Fruit fly (Drosophila melanogaster): ENCODE data around the gene CG6592.
A peak's percentile ranks its signal among the peaks of the same experiment; 100 is the strongest.

CG6592 gene

DNA sequence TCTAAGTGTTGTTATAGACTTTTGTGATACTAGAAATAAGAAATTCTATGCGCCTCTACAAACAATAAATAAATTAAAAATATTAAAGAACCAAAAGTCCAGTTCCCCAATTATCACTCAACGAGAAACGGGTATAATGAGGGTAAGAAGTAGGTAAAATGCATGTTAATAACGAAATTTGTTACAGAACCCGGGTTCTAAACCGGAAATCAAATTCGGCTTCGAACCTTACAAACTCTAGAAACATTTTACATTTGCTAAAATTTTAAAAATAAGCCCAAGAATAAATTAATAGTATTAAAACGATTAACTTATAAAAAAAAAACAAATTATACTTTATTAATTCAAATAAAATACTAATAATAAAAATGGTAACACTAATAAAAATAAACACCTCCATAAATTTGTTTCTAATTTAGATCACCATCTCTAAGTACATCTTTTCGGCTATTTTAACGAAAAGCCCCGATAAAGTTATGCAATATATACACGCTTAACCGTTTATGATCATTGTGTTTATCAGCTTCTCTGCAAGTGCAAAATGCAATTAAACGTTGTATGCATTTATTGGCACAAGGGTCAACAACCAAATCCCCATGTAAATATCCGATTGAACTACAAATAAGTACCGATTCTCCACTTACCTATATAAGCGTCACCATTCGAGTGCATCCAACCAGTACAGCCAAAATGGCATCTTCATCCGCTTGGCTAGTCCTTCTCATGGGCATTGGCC is 12.2 kb downstream of the CG6592 start, which contains the start of gene CG6602 (continued):
- no peak for TF ChIP-seq CG17568 (GFP tag; optimal IDR thresholded peaks at IDR 0.05)
- peak; percentile 47; the same call in 1 of the 2 replicates for TF ChIP-seq Nf-YA (GFP tag; IDR thresholded peaks at IDR 0.05)
- TF ChIP-seq disco-r (GFP tag; optimal IDR thresholded peaks at IDR 0.05), result peak; percentile 40
- peak; percentile 92 for TF ChIP-seq Med (GFP tag)
- peak; percentile 65 for TF ChIP-seq BtbVII (GFP tag; optimal IDR thresholded peaks at IDR 0.05)
- peak; percentile 69 for TF ChIP-seq CG13775 (GFP tag; optimal IDR thresholded peaks at IDR 0.05)
- TF ChIP-seq Hmx (GFP tag; optimal IDR thresholded peaks at IDR 0.05), result peak; percentile 22
- peak; percentile 43 for TF ChIP-seq CG5245 (GFP tag; optimal IDR thresholded peaks at IDR 0.05)
- no peak for TF ChIP-seq jumu (GFP tag; optimal IDR thresholded peaks at IDR 0.05)
- TF ChIP-seq CG16863 (GFP tag; optimal IDR thresholded peaks at IDR 0.05), result no peak
- peak; percentile 51 for TF ChIP-seq Fer2 (tag; optimal IDR thresholded peaks at IDR 0.05)
- TF ChIP-seq ci (GFP tag; IDR thresholded peaks at IDR 0.05), result peak; percentile 94
- peak; percentile 67 for TF ChIP-seq CG14014 (GFP tag; IDR thresholded peaks at IDR 0.05)
- TF ChIP-seq wek (GFP tag; optimal IDR thresholded peaks at IDR 0.05), result peak; percentile 6
- TF ChIP-seq dimm (GFP tag; IDR thresholded peaks at IDR 0.05), result no peak
- TF ChIP-seq maf-S (GFP tag; optimal IDR thresholded peaks at IDR 0.05), result peak; percentile 21
- TF ChIP-seq Hr3 (GFP tag; optimal IDR thresholded peaks at IDR 0.05), result peak; percentile 51
- peak; percentile 60 for TF ChIP-seq CG4820 (GFP tag; optimal IDR thresholded peaks at IDR 0.05)
- peak; percentile 77 for TF ChIP-seq tgo (GFP tag; IDR thresholded peaks at IDR 0.05)
- peak; percentile 77 for TF ChIP-seq sr (GFP tag; IDR thresholded peaks at IDR 0.05)
- peak; percentile 89 for TF ChIP-seq CG11456 (GFP tag; IDR thresholded peaks at IDR 0.05)
- TF ChIP-seq CG14710 (tag; optimal IDR thresholded peaks at IDR 0.05), result peak; percentile 75
- peak; percentile 35 for TF ChIP-seq Sry-β (GFP tag; optimal IDR thresholded peaks at IDR 0.05)
- TF ChIP-seq danr (GFP tag; IDR thresholded peaks at IDR 0.05), result peak; percentile 38; the same call in 1 of the 2 replicates
- no peak for TF ChIP-seq btn (GFP tag; optimal IDR thresholded peaks at IDR 0.05)
- TF ChIP-seq fu2 (GFP tag; optimal IDR thresholded peaks at IDR 0.05), result peak; percentile 30
- peak; percentile 12 to 18 for TF ChIP-seq Hr51 (GFP tag; optimal IDR thresholded peaks at IDR 0.05)
- TF ChIP-seq CG2120 (GFP tag; optimal IDR thresholded peaks at IDR 0.05), result peak; percentile 6
- no peak for TF ChIP-seq pho (GFP tag; optimal IDR thresholded peaks at IDR 0.05)
- TF ChIP-seq CG7357 (GFP tag; IDR thresholded peaks at IDR 0.05), result 0 out of 3 replicates have a peak, but pooled peaks have one; percentile 43
- peak; percentile 46 for TF ChIP-seq CG2116 (GFP tag; optimal IDR thresholded peaks at IDR 0.05)
- peak; percentile 38; the same call in 1 of the 2 replicates for TF ChIP-seq Oaz (GFP tag; IDR thresholded peaks at IDR 0.05)
- TF ChIP-seq Optix (GFP tag; IDR thresholded peaks at IDR 0.05), result peak; percentile 5; the same call in 1 of the 3 replicates
- TF ChIP-seq Awh (GFP tag; IDR thresholded peaks at IDR 0.05), result peak; percentile 34; the same call in 1 of the 2 replicates
- peak; percentile 45 for TF ChIP-seq eyg (GFP tag; optimal IDR thresholded peaks at IDR 0.05)
- TF ChIP-seq pros (GFP tag; optimal IDR thresholded peaks at IDR 0.05), result no peak
- TF ChIP-seq tap (tag; optimal IDR thresholded peaks at IDR 0.05), result peak; percentile 14
- TF ChIP-seq CTCF (GFP tag; optimal IDR thresholded peaks at IDR 0.05), result peak; percentile 83
- peak; percentile 88 for TF ChIP-seq Meics (GFP tag; optimal IDR thresholded peaks at IDR 0.05)
- peak; percentile 37 for TF ChIP-seq shn (GFP tag; optimal IDR thresholded peaks at IDR 0.05)
- peak; percentile 71 for TF ChIP-seq CG18764 (GFP tag; optimal IDR thresholded peaks at IDR 0.05)
- peak; percentile 71 for TF ChIP-seq CG11247 (GFP tag; IDR thresholded peaks at IDR 0.05)
- peak; percentile 61 for TF ChIP-seq CG31365 (tag; optimal IDR thresholded peaks at IDR 0.05)
- TF ChIP-seq crc (GFP tag; optimal IDR thresholded peaks at IDR 0.05), result peak; percentile 25
- TF ChIP-seq CG42726 (GFP tag; IDR thresholded peaks at IDR 0.05; ENCODE audit: partially characterized antibody), result peak; percentile 7; the same call in 1 of the 2 replicates
- TF ChIP-seq CG7839 (tag; optimal IDR thresholded peaks at IDR 0.05), result peak; percentile 73
- no peak for TF ChIP-seq ftz-f1 (GFP tag; optimal IDR thresholded peaks at IDR 0.05)
- peak; percentile 66 for TF ChIP-seq ssp (GFP tag; IDR thresholded peaks at IDR 0.05)
- no peak for TF ChIP-seq Eip74EF (GFP tag; optimal IDR thresholded peaks at IDR 0.05)
- peak; percentile 42 for TF ChIP-seq exex (tag; optimal IDR thresholded peaks at IDR 0.05)

Data from whole organism, embryonic.